Fruit fly (Drosophila melanogaster) S2 (cell line): ENCODE data around the gene CG11714.

Experiments
- CG8478 ChIP-seq: fragments of >200 bp; optimal IDR thresholded peaks from 2 replicates; lab custom pipeline; 2018
- CTCF ChIP-seq, 2 experiments: fragments of >200 bp; optimal IDR thresholded peaks; 2 replicates each; lab custom pipeline; 2018

DNA sequence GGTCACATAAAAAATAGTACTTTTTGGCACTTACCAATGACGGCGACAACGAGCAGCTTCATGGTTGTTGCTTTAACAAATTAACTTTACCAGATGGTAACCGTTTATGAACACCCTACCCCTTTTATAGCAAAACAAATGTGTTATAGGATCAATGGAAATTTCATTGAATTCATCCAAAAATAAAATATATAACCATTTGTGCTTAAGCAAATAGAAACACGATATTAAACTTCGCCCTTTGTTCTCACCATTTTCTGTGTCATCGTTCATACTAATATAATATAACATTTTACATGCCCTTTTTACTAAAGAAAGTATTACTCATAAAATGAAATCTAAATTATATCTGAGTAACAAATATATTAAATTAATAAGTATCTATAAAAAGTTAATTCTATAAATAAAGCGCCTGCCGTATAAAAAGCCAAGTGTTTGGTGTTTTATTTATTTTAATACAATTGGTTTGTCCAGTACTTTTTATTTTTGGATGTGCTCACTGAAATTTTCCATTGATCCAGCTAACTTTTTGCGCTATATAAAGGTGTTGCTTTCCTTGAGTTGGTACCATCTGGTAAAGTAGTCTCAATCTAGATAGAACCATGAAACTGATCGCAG, 13.1 kb downstream of the CG11714 start, which contains the start of the genes Sgs8 and Sgs7:
- TF ChIP-seq CG8478 (lab: Kevin White, UChicago) (no peak), CTCF (optimal IDR thresholded peaks at IDR 0.05; lab: Kevin White, UChicago) (no peak)
